Worm (Caenorhabditis elegans): ENCODE results near the gene srd-2.

The srd-2 gene

DNA sequence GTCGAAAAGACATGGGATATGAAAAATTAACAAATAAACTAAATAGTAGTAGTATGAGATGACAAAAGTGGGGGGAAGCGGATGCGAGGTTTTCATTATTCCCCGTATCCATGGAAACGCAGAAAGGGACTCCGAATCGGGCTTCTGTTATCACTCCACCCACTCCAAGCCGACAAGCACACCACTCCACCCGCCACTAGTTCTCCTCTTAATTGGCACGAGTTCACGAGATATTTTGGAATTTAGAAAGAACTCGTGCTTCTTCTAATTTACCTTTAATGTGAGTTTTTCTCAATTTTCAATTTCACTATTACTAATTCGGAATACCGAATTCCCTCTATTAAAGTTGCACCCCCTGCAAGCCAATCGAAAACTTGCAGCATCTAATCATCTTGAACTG, 21.3 kb downstream of the srd-2 start:
- no peak for TF ChIP-seq hsf-1 (GFP tag; IDR thresholded peaks at IDR 0.05)
- no peak for TF ChIP-seq unc-130 (GFP tag; optimal IDR thresholded peaks at IDR 0.05)
- no peak for TF ChIP-seq atf-7 (tag; optimal IDR thresholded peaks at IDR 0.05)
- TF ChIP-seq K11D2.4 (GFP tag; IDR thresholded peaks at IDR 0.05) = no peak
- no peak for TF ChIP-seq hrde-1 (tag; optimal IDR thresholded peaks at IDR 0.05; ENCODE audit: borderline replicate concordance)
- no peak for TF ChIP-seq ceh-79 (tag; optimal IDR thresholded peaks at IDR 0.05)
- no peak for TF ChIP-seq ama-1 (optimal IDR thresholded peaks at IDR 0.05)
- TF ChIP-seq ama-1 (GFP tag; optimal IDR thresholded peaks at IDR 0.05) = no peak
- TF ChIP-seq C06A6.2 (GFP tag; conservative IDR thresholded peaks at IDR 0.05) = no peak
- TF ChIP-seq efl-1 (GFP tag; optimal IDR thresholded peaks at IDR 0.05) = no peak
- TF ChIP-seq zfh-2 (GFP tag; conservative IDR thresholded peaks at IDR 0.05) = no peak
- no peak for TF ChIP-seq rpc-1 (optimal IDR thresholded peaks at IDR 0.05)
- no peak for TF ChIP-seq rpc-1 (tag; optimal IDR thresholded peaks at IDR 0.05)
- no peak for TF ChIP-seq F37B4.10 (GFP tag; IDR thresholded peaks at IDR 0.05)

DNA sequence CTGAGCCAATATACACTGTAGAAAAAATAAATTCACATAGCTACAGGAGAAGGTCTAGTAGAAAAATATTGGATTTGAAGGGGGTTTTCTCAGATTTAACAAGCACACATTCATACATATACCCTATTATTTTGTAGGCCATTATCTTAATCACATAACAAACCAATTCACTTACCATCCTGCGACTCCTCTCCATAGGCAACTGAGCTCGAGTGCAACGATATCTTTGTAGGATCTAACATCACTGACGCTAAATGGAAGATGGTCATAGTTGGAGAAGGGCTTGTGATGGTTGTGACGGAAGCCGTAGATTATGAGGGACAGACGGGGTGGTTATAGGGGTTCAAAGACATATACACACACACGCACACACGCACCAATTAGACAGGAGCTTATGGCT, 23.6 kb downstream of the srd-2 start:
- TF ChIP-seq F39B2.1 (GFP tag; IDR thresholded peaks at IDR 0.05) (no peak), athp-1 (tag; optimal IDR thresholded peaks at IDR 0.05) (no peak), ceh-91 (GFP tag; IDR thresholded peaks at IDR 0.05) (no peak), dpl-1 (GFP tag; optimal IDR thresholded peaks at IDR 0.05) (no peak), ceh-100 (GFP tag; IDR thresholded peaks at IDR 0.05) (no peak), let-607 (tag; optimal IDR thresholded peaks at IDR 0.05) (no peak), nhr-120 (GFP tag; IDR thresholded peaks at IDR 0.05) (no peak), T07F8.4 (tag; optimal IDR thresholded peaks at IDR 0.05) (no peak), F52B5.7 (tag; optimal IDR thresholded peaks at IDR 0.05) (no peak), ztf-3 (GFP tag; optimal IDR thresholded peaks at IDR 0.05) (no peak), attf-6 (GFP tag; IDR thresholded peaks at IDR 0.05) (no peak), hlh-26 (GFP tag; conservative IDR thresholded peaks at IDR 0.05) (no peak), lir-1 (GFP tag; conservative IDR thresholded peaks at IDR 0.05) (no peak), B0019.2 (GFP tag; conservative IDR thresholded peaks at IDR 0.05) (no peak), B0336.3 (GFP tag; IDR thresholded peaks at IDR 0.05) (no peak), nhr-179 (tag; optimal IDR thresholded peaks at IDR 0.05) (no peak), lin-26 (GFP tag; IDR thresholded peaks at IDR 0.05) (no peak), ztf-25 (GFP tag; IDR thresholded peaks at IDR 0.05) (no peak)

DNA sequence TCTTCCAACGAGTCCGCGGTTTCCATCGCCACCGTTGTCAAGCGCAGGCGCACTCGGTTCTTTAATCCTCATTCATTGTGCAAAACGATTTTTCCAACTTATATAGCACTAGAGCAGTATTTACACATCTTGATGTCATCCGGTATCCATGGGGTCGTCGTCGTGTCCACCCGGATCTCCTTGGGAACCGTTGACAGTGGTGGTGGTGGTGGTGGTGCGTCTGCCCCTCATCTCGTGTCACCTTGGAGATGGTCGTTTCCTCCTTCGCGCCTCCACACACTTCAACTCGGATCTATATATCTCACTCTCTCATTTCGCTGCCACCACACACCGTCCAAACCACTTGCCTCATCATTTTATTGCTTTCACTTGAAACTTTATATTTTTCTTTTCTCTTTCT, 24.9 kb downstream of the srd-2 start:
- TF ChIP-seq zfh-2 (GFP tag; conservative IDR thresholded peaks at IDR 0.05) (peak; percentile 61), lin-35 (GFP tag; optimal IDR thresholded peaks at IDR 0.05) (no peak)

DNA sequence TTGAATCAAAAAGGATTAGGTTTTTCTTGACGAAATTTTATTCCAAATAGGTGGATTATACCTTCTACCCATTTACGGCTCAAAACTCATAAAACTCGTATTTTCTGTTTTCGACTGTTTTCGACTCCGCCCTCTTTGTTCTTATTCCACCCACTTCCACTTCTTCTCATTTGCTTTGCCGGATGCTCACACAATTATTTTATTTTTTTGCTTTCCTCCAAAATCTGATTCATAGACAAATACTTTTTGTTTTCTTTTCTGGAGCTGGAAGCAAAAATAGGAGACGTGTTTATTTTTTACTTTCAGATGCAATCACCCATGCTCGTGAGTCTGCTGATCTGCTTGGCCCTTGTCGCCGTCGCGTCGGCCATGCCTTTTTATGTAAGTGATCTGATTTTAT, 32.6 kb downstream of the srd-2 start, which contains the start of gene nlp-63:
Gene nlp-63 (plus strand): TSS at position 301 of the 400 bp plus-strand sequence.
- TF ChIP-seq ceh-40 (GFP tag; IDR thresholded peaks at IDR 0.05) (no peak), ztf-26 (tag; optimal IDR thresholded peaks at IDR 0.05) (no peak), mel-28 (tag; optimal IDR thresholded peaks at IDR 0.05; ENCODE audit: borderline replicate concordance) (no peak), nhr-179 (tag; optimal IDR thresholded peaks at IDR 0.05) (no peak), rpc-1 (optimal IDR thresholded peaks at IDR 0.05) (no peak), rpc-1 (tag; optimal IDR thresholded peaks at IDR 0.05) (no peak), Y79H2A.3 (GFP tag; conservative IDR thresholded peaks at IDR 0.05) (no peak), let-526 (GFP tag; IDR thresholded peaks at IDR 0.05) (no peak)
